Fruit fly (Drosophila melanogaster) whole organism, embryonic: ENCODE measurements around the gene Tpr2.

Experiments
- Bteb2 ChIP-seq: fragments of 200-800 bp; sonication (Bioruptor generic); optimal IDR thresholded peaks from 2 replicates; lab custom pipeline; 2016; ENCODE audit warnings: missing biosample characterization, missing genetic modification characterization
- CG1024 ChIP-seq: fragments of 200-800 bp; sonication (Bioruptor generic); IDR thresholded peaks from 2 replicates; pipeline ENCODE4 v1.3.6; 2022; ENCODE audit warnings: missing biosample characterization, missing genetic modification characterization
- CG11456 ChIP-seq: fragments of 200-800 bp; sonication (Bioruptor generic); IDR thresholded peaks from 3 replicates; pipeline ENCODE4 v1.3.6; 2022; ENCODE audit warnings: missing biosample characterization, missing genetic modification characterization
- CG13123 ChIP-seq: fragments of 200-800 bp; sonication (Bioruptor generic); optimal IDR thresholded peaks from 2 replicates; lab custom pipeline; 2016; ENCODE audit warnings: missing biosample characterization, missing genetic modification characterization
- CG14014 ChIP-seq: fragments of 200-800 bp; sonication (Bioruptor generic); IDR thresholded peaks from 2 replicates; pipeline ENCODE4 v1.3.6; 2022; ENCODE audit warnings: missing biosample characterization, missing genetic modification characterization
- CG14667 ChIP-seq: fragments of 200-800 bp; sonication (Bioruptor generic); IDR thresholded peaks from 2 replicates; pipeline ENCODE4 v1.3.6; 2022; ENCODE audit warnings: missing biosample characterization, missing genetic modification characterization
- CG15073 ChIP-seq: fragments of 200-800 bp; sonication (Bioruptor generic); optimal IDR thresholded peaks from 2 replicates; lab custom pipeline; 2016; ENCODE audit warnings: missing biosample characterization, missing genetic modification characterization
- CG16813 ChIP-seq: fragments of 200-800 bp; sonication (Bioruptor generic); IDR thresholded peaks from 3 replicates; pipeline ENCODE4 v1.3.6; 2022; ENCODE audit warnings: missing biosample characterization, missing genetic modification characterization; ENCODE audit not compliant: partially characterized antibody
- CG17912 ChIP-seq: fragments of 200-800 bp; sonication (Bioruptor generic); optimal IDR thresholded peaks from 2 replicates; lab custom pipeline; 2018; ENCODE audit warnings: missing biosample characterization, mild to moderate bottlenecking, missing genetic modification characterization
- CG1832 ChIP-seq: fragments of 200-800 bp; sonication (Bioruptor generic); optimal IDR thresholded peaks from 2 replicates; lab custom pipeline; 2017; ENCODE audit warnings: missing biosample characterization, mild to moderate bottlenecking, missing genetic modification characterization, inconsistent platforms
- CG18599 ChIP-seq: fragments of 200-800 bp; sonication (Bioruptor generic); optimal IDR thresholded peaks from 3 replicates; lab custom pipeline; 2017; ENCODE audit warnings: missing biosample characterization, missing genetic modification characterization, mild to moderate bottlenecking, moderate library complexity, missing genetic modification reagents
- CG32532 ChIP-seq: fragments of 200-800 bp; sonication (Bioruptor generic); IDR thresholded peaks from 2 replicates; pipeline ENCODE4 v1.3.6; 2022; ENCODE audit warnings: missing biosample characterization, missing genetic modification characterization
- CG32772 ChIP-seq: fragments of 200-800 bp; sonication (Bioruptor generic); IDR thresholded peaks from 2 replicates; pipeline ENCODE4 v1.3.6; 2022; ENCODE audit warnings: missing biosample characterization, missing genetic modification characterization
- CG3995 ChIP-seq: fragments of 200-800 bp; sonication (Bioruptor generic); optimal IDR thresholded peaks from 3 replicates; lab custom pipeline; 2016; ENCODE audit warnings: missing biosample characterization, missing genetic modification characterization
- CG7745 ChIP-seq: fragments of 200-800 bp; sonication (Bioruptor generic); optimal IDR thresholded peaks from 2 replicates; lab custom pipeline; 2018; ENCODE audit warnings: missing biosample characterization, mild to moderate bottlenecking, missing genetic modification characterization, moderate library complexity
- CG9727 ChIP-seq: fragments of 200-800 bp; sonication (Bioruptor generic); optimal IDR thresholded peaks from 3 replicates; lab custom pipeline; 2017; ENCODE audit warnings: missing biosample characterization, mild to moderate bottlenecking, missing genetic modification characterization
- CkIIα-i1 ChIP-seq: fragments of 200-800 bp; sonication (Bioruptor generic); IDR thresholded peaks from 2 replicates; pipeline ENCODE4 v1.3.6; 2022; ENCODE audit warnings: missing biosample characterization, missing genetic modification characterization
- CoRest ChIP-seq: fragments of 200-800 bp; sonication (Bioruptor generic); optimal IDR thresholded peaks from 3 replicates; lab custom pipeline; 2018; ENCODE audit warnings: missing biosample characterization, mild to moderate bottlenecking, missing genetic modification characterization, moderate library complexity
- Dbx ChIP-seq: fragments of 200-800 bp; sonication (Bioruptor generic); IDR thresholded peaks from 3 replicates; pipeline ENCODE4 v1.3.6; 2022; ENCODE audit warnings: missing biosample characterization, missing genetic modification characterization
- Dfd ChIP-seq, 2 experiments: fragments of >200 bp; optimal IDR thresholded peaks; 2 replicates each; lab custom pipeline; 2017; ENCODE audit warnings: missing biosample characterization in 2 of 2, missing genetic modification characterization in 2 of 2
- Dp ChIP-seq: fragments of 200-800 bp; sonication (Bioruptor generic); optimal IDR thresholded peaks from 2 replicates; lab custom pipeline; 2018; ENCODE audit warnings: missing biosample characterization, mild to moderate bottlenecking, missing genetic modification characterization, moderate library complexity
- Fer3 ChIP-seq: fragments of 200-800 bp; sonication (Bioruptor generic); optimal IDR thresholded peaks from 2 replicates; lab custom pipeline; 2018; ENCODE audit warnings: missing biosample characterization, mild to moderate bottlenecking, missing genetic modification characterization, moderate library complexity
- Gug ChIP-seq: fragments of 200-800 bp; sonication (Bioruptor generic); IDR thresholded peaks from 4 replicates; pipeline ENCODE4 v1.3.6; 2022; ENCODE audit warnings: missing biosample characterization, missing genetic modification characterization
- H2.0 ChIP-seq: fragments of 200-800 bp; sonication (Bioruptor generic); IDR thresholded peaks from 2 replicates; pipeline ENCODE4 v1.3.6; 2022; ENCODE audit warnings: missing biosample characterization, missing genetic modification characterization
- HLH54F ChIP-seq: fragments of 200-800 bp; sonication (Bioruptor generic); optimal IDR thresholded peaks from 3 replicates; lab custom pipeline; 2016; ENCODE audit warnings: missing biosample characterization, missing genetic modification characterization
- HmgZ ChIP-seq: fragments of 200-800 bp; sonication (Bioruptor generic); optimal IDR thresholded peaks from 2 replicates; lab custom pipeline; 2018; ENCODE audit warnings: missing biosample characterization, mild to moderate bottlenecking, missing genetic modification characterization
- Hr51 ChIP-seq, 2 experiments: fragments of 200-800 bp; sonication (Bioruptor generic); optimal IDR thresholded peaks; 2 replicates in 1 of 2; 3 replicates in 1 of 2; lab custom pipeline; 2016 to 2018; ENCODE audit warnings: missing biosample characterization in 2 of 2, missing genetic modification characterization in 2 of 2, mild to moderate bottlenecking in 1 of 2, moderate library complexity in 1 of 2
- Meics ChIP-seq: fragments of 200-800 bp; sonication (Bioruptor generic); optimal IDR thresholded peaks from 2 replicates; lab custom pipeline; 2017; ENCODE audit warnings: missing biosample characterization, mild to moderate bottlenecking, missing genetic modification characterization
- Mes4 ChIP-seq: fragments of 200-800 bp; sonication (Bioruptor generic); optimal IDR thresholded peaks from 2 replicates; lab custom pipeline; 2016; ENCODE audit warnings: missing biosample characterization, missing genetic modification characterization
- Side ChIP-seq: fragments of 200-800 bp; sonication (Bioruptor generic); optimal IDR thresholded peaks from 2 replicates; lab custom pipeline; 2016; ENCODE audit warnings: missing biosample characterization, missing genetic modification characterization
- Spps ChIP-seq: fragments of 200-800 bp; sonication (Bioruptor generic); optimal IDR thresholded peaks from 2 replicates; lab custom pipeline; 2018; ENCODE audit warnings: missing biosample characterization, mild to moderate bottlenecking, missing genetic modification characterization
- Usf ChIP-seq: fragments of 200-800 bp; sonication (Bioruptor generic); optimal IDR thresholded peaks from 2 replicates; lab custom pipeline; 2017; ENCODE audit warnings: missing genotype, missing biosample characterization, missing genetic modification characterization
- esg ChIP-seq: fragments of 200-800 bp; sonication (Bioruptor generic); conservative IDR thresholded peaks from 2 replicates; pipeline ENCODE4 v1.3.6; 2022; ENCODE audit warnings: missing biosample characterization, missing genetic modification characterization
- fd96Cb ChIP-seq: fragments of 200-800 bp; sonication (Bioruptor generic); optimal IDR thresholded peaks from 2 replicates; lab custom pipeline; 2018; ENCODE audit warnings: missing biosample characterization, mild to moderate bottlenecking, missing genetic modification characterization, moderate library complexity
- kay ChIP-seq: fragments of 200-800 bp; sonication (Bioruptor generic); optimal IDR thresholded peaks from 2 replicates; lab custom pipeline; 2016; ENCODE audit warnings: missing biosample characterization, missing genetic modification characterization
- lab ChIP-seq: fragments of 200-800 bp; sonication (Bioruptor generic); optimal IDR thresholded peaks from 3 replicates; lab custom pipeline; 2017; ENCODE audit warnings: missing biosample characterization, missing genetic modification characterization, mild to moderate bottlenecking, moderate library complexity, missing genetic modification reagents
- maf-S ChIP-seq: fragments of 200-800 bp; sonication (Bioruptor generic); optimal IDR thresholded peaks from 2 replicates; lab custom pipeline; 2016; ENCODE audit warnings: missing biosample characterization, missing genetic modification characterization
- mirr ChIP-seq: fragments of 200-800 bp; sonication (Bioruptor generic); optimal IDR thresholded peaks from 3 replicates; lab custom pipeline; 2018; ENCODE audit warnings: missing biosample characterization, mild to moderate bottlenecking, missing genetic modification characterization
- pros ChIP-seq: fragments of 200-800 bp; sonication (Bioruptor generic); optimal IDR thresholded peaks from 3 replicates; lab custom pipeline; 2019; ENCODE audit warnings: missing biosample characterization, mild to moderate bottlenecking, missing genetic modification characterization, moderate library complexity
- ranshi ChIP-seq: fragments of 200-800 bp; sonication (Bioruptor generic); IDR thresholded peaks from 2 replicates; pipeline ENCODE4 v1.3.6; 2022; ENCODE audit warnings: missing biosample characterization, missing genetic modification characterization
- rib ChIP-seq: fragments of 200-800 bp; sonication (Bioruptor generic); IDR thresholded peaks from 2 replicates; pipeline ENCODE4 v1.3.6; 2022; ENCODE audit warnings: missing biosample characterization, missing genetic modification characterization
- ro ChIP-seq: fragments of 200-800 bp; sonication (Bioruptor generic); IDR thresholded peaks from 2 replicates; pipeline ENCODE4 v1.3.6; 2022; ENCODE audit warnings: missing biosample characterization, missing genetic modification characterization
- sob ChIP-seq: fragments of 200-800 bp; sonication (Bioruptor generic); IDR thresholded peaks from 2 replicates; pipeline ENCODE4 v1.3.6; 2022; ENCODE audit warnings: missing biosample characterization, missing genetic modification characterization
- sqz ChIP-seq: fragments of 200-800 bp; sonication (Bioruptor generic); optimal IDR thresholded peaks from 3 replicates; lab custom pipeline; 2018; ENCODE audit warnings: missing biosample characterization, mild to moderate bottlenecking, missing genetic modification characterization
- sug ChIP-seq: fragments of 200-800 bp; optimal IDR thresholded peaks from 2 replicates; lab custom pipeline; 2019; ENCODE audit warnings: missing biosample characterization, mild to moderate bottlenecking, missing genetic modification characterization, moderate library complexity
- tgo ChIP-seq: fragments of 200-800 bp; sonication (Bioruptor generic); IDR thresholded peaks from 3 replicates; pipeline ENCODE4 v1.3.6; 2022; ENCODE audit warnings: missing biosample characterization, missing genetic modification characterization
- tin ChIP-seq: fragments of 200-800 bp; sonication (Bioruptor generic); optimal IDR thresholded peaks from 3 replicates; lab custom pipeline; 2016; ENCODE audit warnings: missing biosample characterization, missing genetic modification characterization
- tna ChIP-seq: fragments of 200-800 bp; sonication (Bioruptor generic); IDR thresholded peaks from 2 replicates; pipeline ENCODE4 v1.3.6; 2022; ENCODE audit warnings: missing biosample characterization, missing genetic modification characterization; ENCODE audit not compliant: partially characterized antibody
- toy ChIP-seq: fragments of 200-800 bp; sonication (Bioruptor generic); IDR thresholded peaks from 2 replicates; pipeline ENCODE4 v1.3.6; 2022; ENCODE audit warnings: missing biosample characterization, missing genetic modification characterization
- trh ChIP-seq: fragments of 200-800 bp; sonication (Bioruptor generic); optimal IDR thresholded peaks from 2 replicates; lab custom pipeline; 2016; ENCODE audit warnings: missing biosample characterization, missing genetic modification characterization
- zfh1 ChIP-seq: fragments of 200-800 bp; sonication (Bioruptor generic); IDR thresholded peaks from 3 replicates; pipeline ENCODE4 v1.3.6; 2022; ENCODE audit warnings: missing biosample characterization, missing genetic modification characterization

Tpr2 gene

dm6 chr2L:16533386-16533773 is 42.0 kb downstream of the Tpr2 start (continued):
- no peak for TF ChIP-seq CoRest (tag; lab: Kevin White, UChicago)
- no peak for TF ChIP-seq Usf (GFP tag; lab: Kevin White, UChicago)
- TF ChIP-seq Side (GFP tag; lab: Kevin White, UChicago) = no peak
- TF ChIP-seq zfh1 (GFP tag; lab: Robert Waterston, UW) = no peak
- TF ChIP-seq CG14667 (GFP tag; lab: Robert Waterston, UW) = no peak
- TF ChIP-seq CG15073 (GFP tag; lab: Kevin White, UChicago) = peak; percentile 4
- peak; percentile 95 for TF ChIP-seq mirr (GFP tag; lab: Kevin White, UChicago)
- no peak for TF ChIP-seq CG13123 (GFP tag; lab: Kevin White, UChicago)
- TF ChIP-seq sug (tag; lab: Kevin White, UChicago) = peak; percentile 82
- peak; percentile 69 for TF ChIP-seq ranshi (GFP tag; lab: Robert Waterston, UW)
- peak; percentile 60 for TF ChIP-seq pros
- no peak for TF ChIP-seq esg (GFP tag; lab: Robert Waterston, UW)
- TF ChIP-seq tna = peak; percentile 51; the same call in 1 of the 2 replicates
- peak; percentile 41 for TF ChIP-seq HmgZ (tag; lab: Kevin White, UChicago)
- peak; percentile 22 for TF ChIP-seq lab
- TF ChIP-seq CG7745 (tag; lab: Kevin White, UChicago) = peak; percentile 98
- TF ChIP-seq Dp (GFP tag; lab: Kevin White, UChicago) = no peak
- peak; percentile 93 for TF ChIP-seq rib (GFP tag; lab: Robert Waterston, UW)
- TF ChIP-seq CG1024 = 0 out of 2 replicates have a peak, but pooled peaks have one; percentile 8
- no peak for TF ChIP-seq fd96Cb
- TF ChIP-seq HLH54F (GFP tag; lab: Kevin White, UChicago) = no peak
- 0 out of 2 replicates have a peak, but pooled peaks have one; percentile 4 for TF ChIP-seq ro (GFP tag; lab: Robert Waterston, UW)
- TF ChIP-seq tgo (GFP tag; lab: Robert Waterston, UW) = no peak
- TF ChIP-seq maf-S = no peak
- no peak for TF ChIP-seq CG1832 (GFP tag; lab: Kevin White, UChicago)
- no peak for TF ChIP-seq CG32772
- peak; percentile 20; the same call in 1 of the 2 replicates for TF ChIP-seq H2.0 (GFP tag; lab: Robert Waterston, UW)
- peak; percentile 28 for TF ChIP-seq sqz (GFP tag; lab: Kevin White, UChicago)
- no peak for TF ChIP-seq Fer3 (tag; lab: Kevin White, UChicago)
- TF ChIP-seq Meics (GFP tag; lab: Kevin White, UChicago) = no peak
- TF ChIP-seq Hr51 (GFP tag; optimal IDR thresholded peaks at IDR 0.05; lab: Kevin White, UChicago) = no peak
- TF ChIP-seq CG17912 (GFP tag; lab: Kevin White, UChicago) = peak; percentile 18
- peak; percentile 5; the same call in 1 of the 2 replicates for TF ChIP-seq sob (GFP tag; lab: Robert Waterston, UW)
- TF ChIP-seq CkIIα-i1 (GFP tag; lab: Robert Waterston, UW) = no peak
- TF ChIP-seq kay (GFP tag; lab: Kevin White, UChicago) = peak; percentile 13

- TF ChIP-seq CG32532 (GFP tag; lab: Robert Waterston, UW) = peak; percentile 62; the same call in 1 of the 2 replicates
- TF ChIP-seq Dfd (GFP tag; optimal IDR thresholded peaks at IDR 0.05; lab: Kevin White, UChicago) = no peak
- TF ChIP-seq Dbx (GFP tag; lab: Robert Waterston, UW) = peak; percentile 50; the same call in 1 of the 3 replicates
- no peak for TF ChIP-seq CG3995
- TF ChIP-seq Mes4 (GFP tag; lab: Kevin White, UChicago) = no peak
- no peak for TF ChIP-seq CG16813 (GFP tag; lab: Robert Waterston, UW)
- no peak for TF ChIP-seq toy (GFP tag; lab: Robert Waterston, UW)
- TF ChIP-seq lab = peak; percentile 66
- peak; percentile 50 for TF ChIP-seq CG18599 (GFP tag; lab: Kevin White, UChicago)
- no peak for TF ChIP-seq CG32772
- TF ChIP-seq trh (GFP tag; lab: Kevin White, UChicago) = no peak
- no peak for TF ChIP-seq CG11456
- TF ChIP-seq CG14014 (GFP tag; lab: Robert Waterston, UW) = peak; percentile 57; the same call in 1 of the 2 replicates
- TF ChIP-seq Bteb2 (GFP tag; lab: Kevin White, UChicago) = no peak
- TF ChIP-seq tin (GFP tag; lab: Kevin White, UChicago) = no peak
- peak; percentile 45 for TF ChIP-seq CG9727
- TF ChIP-seq Spps = peak; percentile 10
- no peak for TF ChIP-seq Gug (GFP tag; lab: Robert Waterston, UW)
Observed at dm6 chr2L:16534174-16534835, 43.0 kb downstream of the Tpr2 start.
